Fruit fly (Drosophila melanogaster) whole organism, prepupa: ENCODE data around the gene wake.

ENCODE experiments used
- CG10631 ChIP-seq: fragments of 200-800 bp; sonication (Bioruptor generic); optimal IDR thresholded peaks from 2 replicates; lab custom pipeline; 2016; ENCODE audit warnings: missing biosample characterization, missing genetic modification characterization
- CG10669 ChIP-seq: fragments of 200-800 bp; sonication (Bioruptor generic); optimal IDR thresholded peaks from 3 replicates; lab custom pipeline; 2018; ENCODE audit warnings: missing biosample characterization, mild to moderate bottlenecking, missing genetic modification characterization, moderate library complexity
- CG11294 ChIP-seq: fragments of 200-800 bp; sonication (Bioruptor generic); IDR thresholded peaks from 2 replicates; pipeline ENCODE4 v1.3.6; 2022; ENCODE audit warnings: missing biosample characterization, missing genetic modification characterization
- CG11902 ChIP-seq: fragments of 200-800 bp; sonication (Bioruptor generic); optimal IDR thresholded peaks from 3 replicates; lab custom pipeline; 2016; ENCODE audit warnings: missing biosample characterization, missing genetic modification characterization
- CG15336 ChIP-seq: fragments of 200-800 bp; sonication (Bioruptor generic); IDR thresholded peaks from 2 replicates; pipeline ENCODE4 v1.3.6; 2022; ENCODE audit warnings: missing biosample characterization, missing genetic modification characterization
- CG1621 ChIP-seq: fragments of 200-800 bp; sonication (Bioruptor generic); optimal IDR thresholded peaks from 3 replicates; lab custom pipeline; 2018; ENCODE audit warnings: missing biosample characterization, mild to moderate bottlenecking, missing genetic modification characterization
- CG16779 ChIP-seq: fragments of 200-800 bp; sonication (Bioruptor generic); optimal IDR thresholded peaks from 3 replicates; lab custom pipeline; 2017; ENCODE audit warnings: missing biosample characterization, mild to moderate bottlenecking, missing genetic modification characterization
- CG3032 ChIP-seq: fragments of 200-800 bp; optimal IDR thresholded peaks from 2 replicates; lab custom pipeline; 2019; ENCODE audit warnings: missing biosample characterization, mild to moderate bottlenecking, missing genetic modification characterization, moderate library complexity
- CG31627 ChIP-seq: fragments of 200-800 bp; sonication (Bioruptor generic); optimal IDR thresholded peaks from 3 replicates; lab custom pipeline; 2016; ENCODE audit warnings: missing biosample characterization, missing genetic modification characterization
- CG32006 ChIP-seq: fragments of 200-800 bp; sonication (Bioruptor generic); optimal IDR thresholded peaks from 3 replicates; lab custom pipeline; 2017; ENCODE audit warnings: missing biosample characterization, mild to moderate bottlenecking, missing genetic modification characterization
- CG34406 ChIP-seq: fragments of 200-800 bp; sonication (Bioruptor generic); optimal IDR thresholded peaks from 3 replicates; lab custom pipeline; 2016; ENCODE audit warnings: missing biosample characterization, missing genetic modification characterization
- CG3919 ChIP-seq: fragments of 200-800 bp; sonication (Bioruptor generic); optimal IDR thresholded peaks from 3 replicates; lab custom pipeline; 2016; ENCODE audit warnings: missing biosample characterization, missing genetic modification characterization
- CG4318 ChIP-seq: fragments of 200-800 bp; sonication (Bioruptor generic); optimal IDR thresholded peaks from 3 replicates; lab custom pipeline; 2017; ENCODE audit warnings: missing biosample characterization, mild to moderate bottlenecking, missing genetic modification characterization
- CG6163 ChIP-seq: fragments of 200-800 bp; sonication (Bioruptor generic); IDR thresholded peaks from 3 replicates; pipeline ENCODE4 v1.3.6; 2022; ENCODE audit warnings: missing biosample characterization, missing genetic modification characterization
- CG6792 ChIP-seq: fragments of 200-800 bp; sonication (Bioruptor generic); optimal IDR thresholded peaks from 3 replicates; lab custom pipeline; 2016; ENCODE audit warnings: missing biosample characterization, missing genetic modification characterization
- CG6854 ChIP-seq: fragments of 200-800 bp; sonication (Bioruptor generic); optimal IDR thresholded peaks from 2 replicates; lab custom pipeline; 2017; ENCODE audit warnings: missing biosample characterization, mild to moderate bottlenecking, missing genetic modification characterization
- CG7368 ChIP-seq: fragments of 200-800 bp; sonication (Bioruptor generic); optimal IDR thresholded peaks from 3 replicates; lab custom pipeline; 2016; ENCODE audit warnings: missing biosample characterization, missing genetic modification characterization
- CG8119 ChIP-seq: fragments of 200-800 bp; sonication (Bioruptor generic); IDR thresholded peaks from 3 replicates; pipeline ENCODE4 v1.3.6; 2022; ENCODE audit warnings: missing biosample characterization, missing genetic modification characterization
- CG8319 ChIP-seq: fragments of 200-800 bp; sonication (Bioruptor generic); optimal IDR thresholded peaks from 3 replicates; lab custom pipeline; 2016; ENCODE audit warnings: missing biosample characterization, missing genetic modification characterization
- CG8632 ChIP-seq: fragments of 200-800 bp; sonication (Bioruptor generic); optimal IDR thresholded peaks from 3 replicates; lab custom pipeline; 2016; ENCODE audit warnings: missing biosample characterization, missing genetic modification characterization
- CG9139 ChIP-seq: fragments of 200-800 bp; sonication (Bioruptor generic); optimal IDR thresholded peaks from 3 replicates; lab custom pipeline; 2017; ENCODE audit warnings: missing biosample characterization, mild to moderate bottlenecking, missing genetic modification characterization
- Eip75B ChIP-seq: fragments of 200-800 bp; sonication (Bioruptor generic); optimal IDR thresholded peaks from 3 replicates; lab custom pipeline; 2016; ENCODE audit warnings: missing biosample characterization, missing genetic modification characterization
- Eip93F ChIP-seq: fragments of 200-800 bp; sonication (Bioruptor generic); optimal IDR thresholded peaks from 2 replicates; lab custom pipeline; 2016; ENCODE audit warnings: missing biosample characterization, mild to moderate bottlenecking, missing genetic modification characterization
- Ets21C ChIP-seq: fragments of 200-800 bp; sonication (Bioruptor generic); optimal IDR thresholded peaks from 3 replicates; lab custom pipeline; 2016; ENCODE audit warnings: missing biosample characterization, missing genetic modification characterization
- Ets96B ChIP-seq: fragments of 200-800 bp; optimal IDR thresholded peaks from 2 replicates; lab custom pipeline; 2019; ENCODE audit warnings: missing biosample characterization, mild to moderate bottlenecking, missing genetic modification characterization, moderate library complexity
- Gug ChIP-seq: fragments of 200-800 bp; sonication (Bioruptor generic); IDR thresholded peaks from 2 replicates; pipeline ENCODE4 v1.3.6; 2022; ENCODE audit warnings: missing biosample characterization, missing genetic modification characterization
- Hr38 ChIP-seq: sonication (Bioruptor generic); optimal IDR thresholded peaks from 2 replicates; lab custom pipeline; 2016; ENCODE audit warnings: missing biosample characterization, missing genetic modification characterization
- Hr39 ChIP-seq: fragments of 200-800 bp; sonication (Bioruptor generic); optimal IDR thresholded peaks from 2 replicates; lab custom pipeline; 2016; ENCODE audit warnings: missing biosample characterization, missing genetic modification characterization
- Hr4 ChIP-seq: fragments of 200-800 bp; sonication (Bioruptor generic); optimal IDR thresholded peaks from 3 replicates; lab custom pipeline; 2016; ENCODE audit warnings: missing biosample characterization, missing genetic modification characterization
- Lpt ChIP-seq: fragments of 200-800 bp; sonication (Bioruptor generic); optimal IDR thresholded peaks from 3 replicates; lab custom pipeline; 2016; ENCODE audit warnings: missing biosample characterization, missing genetic modification characterization
- Met ChIP-seq: fragments of 200-800 bp; sonication (Bioruptor generic); optimal IDR thresholded peaks from 3 replicates; lab custom pipeline; 2016; ENCODE audit warnings: missing biosample characterization, missing genetic modification characterization
- OdsH ChIP-seq: fragments of 200-800 bp; sonication (Bioruptor generic); optimal IDR thresholded peaks from 3 replicates; lab custom pipeline; 2016; ENCODE audit warnings: missing biosample characterization, missing genetic modification characterization
- Smox ChIP-seq: fragments of 200-800 bp; sonication (Bioruptor generic); optimal IDR thresholded peaks from 3 replicates; lab custom pipeline; 2016; ENCODE audit warnings: missing biosample characterization, missing genetic modification characterization
- Sox102F ChIP-seq: fragments of 200-800 bp; sonication (Bioruptor generic); optimal IDR thresholded peaks from 2 replicates; lab custom pipeline; 2016; ENCODE audit warnings: missing biosample characterization, mild to moderate bottlenecking, missing genetic modification characterization
- Sox14 ChIP-seq: fragments of 200-800 bp; sonication (Bioruptor generic); optimal IDR thresholded peaks from 3 replicates; lab custom pipeline; 2016; ENCODE audit warnings: missing biosample characterization, missing genetic modification characterization
- Sox15 ChIP-seq: fragments of 200-800 bp; sonication (Bioruptor generic); optimal IDR thresholded peaks from 3 replicates; lab custom pipeline; 2016; ENCODE audit warnings: missing biosample characterization, missing genetic modification characterization
- achi ChIP-seq: fragments of 200-800 bp; sonication (Bioruptor generic); optimal IDR thresholded peaks from 3 replicates; lab custom pipeline; 2016; ENCODE audit warnings: missing biosample characterization, missing genetic modification characterization
- acj6 ChIP-seq: fragments of 200-800 bp; sonication (Bioruptor generic); optimal IDR thresholded peaks from 3 replicates; lab custom pipeline; 2016; ENCODE audit warnings: missing biosample characterization, missing genetic modification characterization
- cyc ChIP-seq: fragments of 200-800 bp; sonication (Bioruptor generic); optimal IDR thresholded peaks from 3 replicates; lab custom pipeline; 2016; ENCODE audit warnings: missing biosample characterization, missing genetic modification characterization
- dac ChIP-seq: fragments of 200-800 bp; sonication (Bioruptor generic); optimal IDR thresholded peaks from 2 replicates; lab custom pipeline; 2017; ENCODE audit warnings: missing biosample characterization, mild to moderate bottlenecking, missing genetic modification characterization
- dsx ChIP-seq: fragments of 200-800 bp; optimal IDR thresholded peaks from 3 replicates; lab custom pipeline; 2019; ENCODE audit warnings: missing biosample characterization, mild to moderate bottlenecking, missing genetic modification characterization, moderate library complexity; ENCODE audit not compliant: poor library complexity, severe bottlenecking
- eg ChIP-seq: fragments of 200-800 bp; sonication (Bioruptor generic); IDR thresholded peaks from 3 replicates; pipeline ENCODE4 v1.3.6; 2022; ENCODE audit warnings: missing biosample characterization, missing genetic modification characterization
- esn ChIP-seq: fragments of 200-800 bp; sonication (Bioruptor generic); optimal IDR thresholded peaks from 2 replicates; lab custom pipeline; 2016; ENCODE audit warnings: missing biosample characterization, mild to moderate bottlenecking, missing genetic modification characterization, moderate library complexity
- fd59A ChIP-seq: fragments of 200-800 bp; sonication (Bioruptor generic); optimal IDR thresholded peaks from 2 replicates; lab custom pipeline; 2017; ENCODE audit warnings: missing biosample characterization, mild to moderate bottlenecking, missing genetic modification characterization, missing genetic modification reagents
- fd85E ChIP-seq: fragments of 200-800 bp; sonication (Bioruptor generic); optimal IDR thresholded peaks from 3 replicates; lab custom pipeline; 2016; ENCODE audit warnings: missing biosample characterization, missing genetic modification characterization
- fkh ChIP-seq: fragments of 200-800 bp; sonication (Bioruptor generic); optimal IDR thresholded peaks from 3 replicates; lab custom pipeline; 2017; ENCODE audit warnings: missing biosample characterization, mild to moderate bottlenecking, missing genetic modification characterization, moderate library complexity
- lz ChIP-seq: fragments of 200-800 bp; sonication (Bioruptor generic); optimal IDR thresholded peaks from 3 replicates; lab custom pipeline; 2016; ENCODE audit warnings: missing biosample characterization, missing genetic modification characterization
- net ChIP-seq: fragments of 200-800 bp; sonication (Bioruptor generic); optimal IDR thresholded peaks from 3 replicates; lab custom pipeline; 2016; ENCODE audit warnings: missing biosample characterization, missing genetic modification characterization
- pdm3 ChIP-seq: fragments of 200-800 bp; sonication (Bioruptor generic); optimal IDR thresholded peaks from 3 replicates; lab custom pipeline; 2016; ENCODE audit warnings: missing biosample characterization, missing genetic modification characterization
- spab ChIP-seq: fragments of 200-800 bp; sonication (Bioruptor generic); optimal IDR thresholded peaks from 2 replicates; lab custom pipeline; 2017; ENCODE audit warnings: missing biosample characterization, mild to moderate bottlenecking, missing genetic modification characterization, missing genetic modification reagents
- ss ChIP-seq, 2 experiments: fragments of 200-800 bp; sonication (Bioruptor generic); optimal IDR thresholded peaks; 2 replicates in 1 of 2; 3 replicates in 1 of 2; lab custom pipeline; 2017 to 2018; ENCODE audit warnings: mild to moderate bottlenecking in 2 of 2, missing biosample characterization in 2 of 2, missing genetic modification characterization in 2 of 2, moderate library complexity in 1 of 2
- topi ChIP-seq: fragments of 200-800 bp; sonication (Bioruptor generic); optimal IDR thresholded peaks from 3 replicates; lab custom pipeline; 2016; ENCODE audit warnings: missing biosample characterization, missing genetic modification characterization
- vri ChIP-seq: fragments of 200-800 bp; sonication (Bioruptor generic); optimal IDR thresholded peaks from 3 replicates; lab custom pipeline; 2016; ENCODE audit warnings: missing biosample characterization, mild to moderate bottlenecking, missing genetic modification characterization

The wake gene

dm6 chr3R:22673528-22673959 is 33.9 kb downstream of the wake start:
- TF ChIP-seq eg (no peak), Eip75B (GFP tag; lab: Kevin White, UChicago) (peak; percentile 78), vri (GFP tag; lab: Kevin White, UChicago) (peak; percentile 49), CG9139 (GFP tag; lab: Kevin White, UChicago) (peak; percentile 29), pdm3 (GFP tag; lab: Kevin White, UChicago) (peak; percentile 52), Met (GFP tag; lab: Kevin White, UChicago) (peak; percentile 83), ss (GFP tag; optimal IDR thresholded peaks at IDR 0.05; lab: Kevin White, UChicago) (peak; percentile 59 to 75), Sox15 (GFP tag; lab: Kevin White, UChicago) (peak; percentile 51), CG10631 (GFP tag; lab: Kevin White, UChicago) (peak; percentile 60), Gug (GFP tag; lab: Robert Waterston, UW) (no peak), lz (peak; percentile 85), CG1621 (tag; lab: Kevin White, UChicago) (peak; percentile 34), dsx (GFP tag; lab: Kevin White, UChicago) (peak; percentile 58), CG4318 (GFP tag; lab: Kevin White, UChicago) (no peak), CG6163 (GFP tag; lab: Robert Waterston, UW) (peak; percentile 34; the same call in 1 of the 3 replicates), CG6854 (GFP tag; lab: Kevin White, UChicago) (peak; percentile 39), Ets96B (tag; lab: Kevin White, UChicago) (peak; percentile 57), CG15336 (no peak), cyc (GFP tag; lab: Kevin White, UChicago) (peak; percentile 80), acj6 (GFP tag; lab: Kevin White, UChicago) (peak; percentile 61), CG10669 (GFP tag; lab: Kevin White, UChicago) (no peak), Ets21C (GFP tag; lab: Kevin White, UChicago) (peak; percentile 78), OdsH (GFP tag; lab: Kevin White, UChicago) (no peak), CG11294 (no peak), CG34406 (no peak), Lpt (GFP tag; lab: Kevin White, UChicago) (no peak), dac (no peak), Eip93F (GFP tag; lab: Kevin White, UChicago) (no peak), achi (GFP tag; lab: Kevin White, UChicago) (peak; percentile 65), Sox102F (GFP tag; lab: Kevin White, UChicago) (peak; percentile 84), CG32006 (GFP tag; lab: Kevin White, UChicago) (no peak), spab (GFP tag; lab: Kevin White, UChicago) (peak; percentile 70), CG11902 (GFP tag; lab: Kevin White, UChicago) (peak; percentile 58), CG16779 (no peak), Smox (GFP tag; lab: Kevin White, UChicago) (peak; percentile 75), esn (GFP tag; lab: Kevin White, UChicago) (peak; percentile 88), topi (peak; percentile 86), Hr4 (no peak), Hr39 (GFP tag; lab: Kevin White, UChicago) (peak; percentile 85), CG31627 (peak; percentile 87), CG7368 (GFP tag; lab: Kevin White, UChicago) (peak; percentile 37), CG8119 (GFP tag; lab: Robert Waterston, UW) (no peak), Hr38 (GFP tag; lab: Kevin White, UChicago) (no peak), fd85E (GFP tag; lab: Kevin White, UChicago) (peak; percentile 11), CG8632 (GFP tag; lab: Kevin White, UChicago) (peak; percentile 62), CG3919 (GFP tag; lab: Kevin White, UChicago) (no peak), CG6792 (GFP tag; lab: Kevin White, UChicago) (peak; percentile 68), Sox14 (no peak), CG8319 (GFP tag; lab: Kevin White, UChicago) (peak; percentile 40), fd59A (GFP tag; lab: Kevin White, UChicago) (peak; percentile 58), CG3032 (tag; lab: Kevin White, UChicago) (peak; percentile 67), net (GFP tag; lab: Kevin White, UChicago) (no peak), fkh (GFP tag; lab: Kevin White, UChicago) (peak; percentile 35)
